Worm (Caenorhabditis elegans) whole organism, mixed stage, embryonic: Measurements from ENCODE around the gene T15B7.8.

Source experiments
- M03D4.4 ChIP-seq: sonication (generic microtip); optimal IDR thresholded peaks from 2 replicates; lab custom pipeline; 2017; ENCODE audit warnings: mild to moderate bottlenecking, missing genetic modification characterization, missing compliant biosample characterization
- bed-3 ChIP-seq: fragments of 200-800 bp; sonication (Bioruptor generic); optimal IDR thresholded peaks from 3 replicates; lab custom pipeline; 2018; ENCODE audit warnings: mild to moderate bottlenecking, missing genetic modification characterization, moderate library complexity, missing compliant biosample characterization
- blmp-1 ChIP-seq: fragments of 150-350 bp; optimal IDR thresholded peaks from 2 replicates; lab custom pipeline; 2014; ENCODE audit warnings: missing biosample characterization, missing genetic modification characterization
- ceh-39 ChIP-seq: fragments of 150-350 bp; optimal IDR thresholded peaks from 2 replicates; lab custom pipeline; 2014; ENCODE audit warnings: missing biosample characterization, missing genetic modification characterization
- ceh-43 ChIP-seq: fragments of 200-800 bp; sonication (Bioruptor generic); optimal IDR thresholded peaks from 2 replicates; lab custom pipeline; 2018; ENCODE audit warnings: mild to moderate bottlenecking, missing genetic modification characterization, moderate library complexity, missing compliant biosample characterization
- ceh-83 ChIP-seq: fragments of 200-800 bp; sonication (Bioruptor generic); optimal IDR thresholded peaks from 2 replicates; lab custom pipeline; 2018; ENCODE audit warnings: mild to moderate bottlenecking, missing genetic modification characterization, missing compliant biosample characterization
- ces-1 ChIP-seq: fragments of 150-350 bp; optimal IDR thresholded peaks from 2 replicates; lab custom pipeline; 2014; ENCODE audit warnings: missing biosample characterization, missing genetic modification reagents, missing genetic modification characterization
- cnd-1 ChIP-seq: fragments of 200-800 bp; sonication (Bioruptor generic); optimal IDR thresholded peaks from 2 replicates; lab custom pipeline; 2018; ENCODE audit warnings: mild to moderate bottlenecking, missing genetic modification characterization, missing compliant biosample characterization
- drap-1 ChIP-seq: fragments of 200-800 bp; sonication (Bioruptor generic); optimal IDR thresholded peaks from 3 replicates; lab custom pipeline; 2018; ENCODE audit warnings: mild to moderate bottlenecking, missing genetic modification characterization, missing compliant biosample characterization
- elt-3 ChIP-seq: fragments of 150-350 bp; optimal IDR thresholded peaks from 2 replicates; lab custom pipeline; 2014; ENCODE audit warnings: missing biosample characterization, missing genetic modification characterization
- flh-1 ChIP-seq: fragments of 200-800 bp; sonication (Bioruptor generic); optimal IDR thresholded peaks from 2 replicates; lab custom pipeline; 2018; ENCODE audit warnings: mild to moderate bottlenecking, missing genetic modification characterization, moderate library complexity, missing compliant biosample characterization
- ham-2 ChIP-seq: fragments of 200-800 bp; sonication (Bioruptor generic); optimal IDR thresholded peaks from 2 replicates; lab custom pipeline; 2018; ENCODE audit warnings: mild to moderate bottlenecking, missing genetic modification characterization, missing compliant biosample characterization
- hlh-1 ChIP-seq: fragments of 150-350 bp; optimal IDR thresholded peaks from 2 replicates; lab custom pipeline; 2014; ENCODE audit warnings: missing biosample characterization, missing genetic modification reagents, missing genetic modification characterization
- lin-13 ChIP-seq: fragments of 150-350 bp; optimal IDR thresholded peaks from 2 replicates; lab custom pipeline; 2014; ENCODE audit warnings: missing biosample characterization, missing genetic modification characterization
- lin-32 ChIP-seq: fragments of 200-800 bp; sonication (Bioruptor generic); optimal IDR thresholded peaks from 2 replicates; lab custom pipeline; 2018; ENCODE audit warnings: mild to moderate bottlenecking, missing genetic modification characterization, missing compliant biosample characterization
- lsy-2 ChIP-seq: fragments of 150-350 bp; optimal IDR thresholded peaks from 2 replicates; lab custom pipeline; 2014; ENCODE audit warnings: missing biosample characterization, missing genetic modification characterization
- mab-5 ChIP-seq: fragments of 150-350 bp; optimal IDR thresholded peaks from 2 replicates; lab custom pipeline; 2014; ENCODE audit warnings: missing biosample characterization, missing genetic modification characterization
- mls-2 ChIP-seq: sonication (generic microtip); optimal IDR thresholded peaks from 2 replicates; lab custom pipeline; 2016; ENCODE audit warnings: mild to moderate bottlenecking, missing genetic modification characterization, moderate library complexity, missing compliant biosample characterization
- nhr-2 ChIP-seq: fragments of 150-350 bp; optimal IDR thresholded peaks from 2 replicates; lab custom pipeline; 2014; ENCODE audit warnings: missing biosample characterization, missing genetic modification characterization
- nhr-237 ChIP-seq: fragments of 150-350 bp; optimal IDR thresholded peaks from 2 replicates; lab custom pipeline; 2014; ENCODE audit warnings: missing biosample characterization, missing genetic modification characterization
- nhr-28 ChIP-seq: fragments of 150-350 bp; optimal IDR thresholded peaks from 2 replicates; lab custom pipeline; 2014; ENCODE audit warnings: missing biosample characterization, missing genetic modification characterization
- nhr-76 ChIP-seq: sonication (generic microtip); optimal IDR thresholded peaks from 2 replicates; lab custom pipeline; 2017; ENCODE audit warnings: missing biosample characterization, missing genetic modification characterization
- pha-4 ChIP-seq: fragments of 150-350 bp; optimal IDR thresholded peaks from 2 replicates; lab custom pipeline; 2018; ENCODE audit warnings: missing biosample characterization, missing genetic modification reagents, missing genetic modification characterization
- snpc-4 ChIP-seq: fragments of 150-350 bp; optimal IDR thresholded peaks from 2 replicates; lab custom pipeline; 2014; ENCODE audit warnings: missing biosample characterization, missing genetic modification characterization
- sptf-1 ChIP-seq: sonication (generic microtip); optimal IDR thresholded peaks from 2 replicates; lab custom pipeline; 2017; ENCODE audit warnings: mild to moderate bottlenecking, missing genetic modification characterization, moderate library complexity, missing compliant biosample characterization
- tbx-8 ChIP-seq: fragments of 200-800 bp; sonication (Bioruptor generic); optimal IDR thresholded peaks from 2 replicates; lab custom pipeline; 2018; ENCODE audit warnings: mild to moderate bottlenecking, missing genetic modification characterization, moderate library complexity, missing compliant biosample characterization
- unc-39 ChIP-seq: fragments of 150-350 bp; optimal IDR thresholded peaks from 2 replicates; lab custom pipeline; 2014; ENCODE audit warnings: missing biosample characterization, missing genetic modification characterization
- unc-62 ChIP-seq: fragments of 150-350 bp; optimal IDR thresholded peaks from 2 replicates; lab custom pipeline; 2014; ENCODE audit warnings: missing biosample characterization, missing genetic modification reagents, missing genetic modification characterization
- zip-8 ChIP-seq: fragments of 150-350 bp; optimal IDR thresholded peaks from 2 replicates; lab custom pipeline; 2014; ENCODE audit warnings: missing biosample characterization, missing genetic modification characterization

T15B7.8 gene

ce11 chrV:6839008-6839407, 17.4 kb downstream of the T15B7.8 start, which contains the start of gene hpo-8:
Gene hpo-8, plus strand, starts transcription at chrV:6839289.
- TF ChIP-seq lin-32 (GFP tag; lab: Kevin White, UChicago) (no peak), unc-62 (GFP tag; lab: Kevin White, UChicago) (no peak), tbx-8 (no peak), blmp-1 (tag; lab: Kevin White, UChicago) (no peak), ceh-43 (GFP tag; lab: Kevin White, UChicago) (no peak), bed-3 (GFP tag; lab: Kevin White, UChicago) (no peak), nhr-237 (tag; lab: Kevin White, UChicago) (no peak)

- TF ChIP-seq lin-13 (tag; lab: Kevin White, UChicago) (no peak), flh-1 (GFP tag; lab: Kevin White, UChicago) (no peak), drap-1 (no peak), M03D4.4 (tag; lab: Kevin White, UChicago) (no peak)
These were observed 20.8 kb downstream of the T15B7.8 start, which contains the start of gene T15B7.1 for ce11 chrV:6842437-6842836. Gene T15B7.1, plus strand, starts transcription at chrV:6842737.

DNA sequence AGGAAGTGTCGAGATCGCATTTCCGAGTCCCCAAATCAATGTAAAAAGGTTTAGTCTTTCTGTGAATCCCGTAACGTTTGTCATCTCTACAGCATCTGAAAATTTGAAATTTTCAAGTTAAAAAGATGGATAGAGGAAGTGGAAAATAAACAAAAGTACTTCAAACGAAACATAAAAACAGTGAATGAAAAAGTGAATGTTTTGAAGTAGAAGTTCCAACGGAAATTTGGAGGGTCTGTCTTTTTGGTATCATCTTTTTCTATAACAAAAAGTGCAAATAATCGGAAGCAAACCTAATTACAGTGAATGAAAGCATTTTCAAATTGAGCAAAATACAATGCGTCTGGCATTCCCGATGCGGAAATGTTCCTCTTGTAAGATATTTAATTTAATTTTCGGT, 24.9 kb downstream of the T15B7.8 start, which contains the start of gene lgc-54:
Gene lgc-54 (minus strand): TSS at position 101 of the 400 bp plus-strand sequence.
- no peak for TF ChIP-seq mls-2 (tag; lab: Kevin White, UChicago)
- TF ChIP-seq zip-8, result no peak
- TF ChIP-seq unc-39 (tag; lab: Kevin White, UChicago), result no peak
- TF ChIP-seq ceh-39 (tag; lab: Kevin White, UChicago), result no peak
- no peak for TF ChIP-seq nhr-28 (tag; lab: Kevin White, UChicago)
- no peak for TF ChIP-seq M03D4.4 (tag; lab: Kevin White, UChicago)

DNA sequence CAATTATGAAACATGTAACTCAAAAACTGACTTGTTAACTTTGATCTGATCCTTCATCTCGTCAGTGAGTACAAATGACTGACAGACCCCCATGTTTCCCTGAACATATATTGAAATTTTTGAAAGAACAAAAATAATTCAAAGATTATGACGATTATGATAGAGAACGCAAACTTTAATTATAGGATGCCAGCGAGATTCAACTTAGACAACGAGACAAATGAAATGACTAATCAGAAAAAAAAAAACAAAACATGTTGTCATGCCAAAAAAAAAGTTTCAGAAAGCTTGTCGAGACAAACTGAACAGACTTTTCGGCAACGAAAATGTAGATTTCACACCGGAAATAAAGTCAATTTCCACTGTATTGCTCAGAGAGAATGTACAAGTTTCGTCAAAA, 33.1 kb downstream of the T15B7.8 start, which contains the start of gene gpa-10:
Gene gpa-10 (minus strand): TSS at position 101 of the 400 bp plus-strand sequence.
- TF ChIP-seq ham-2 (GFP tag; lab: Kevin White, UChicago), result no peak
- no peak for TF ChIP-seq flh-1 (GFP tag; lab: Kevin White, UChicago)
- no peak for TF ChIP-seq elt-3 (tag; lab: Kevin White, UChicago)
- no peak for TF ChIP-seq snpc-4 (tag; lab: Kevin White, UChicago)
- TF ChIP-seq nhr-76, result no peak
- no peak for TF ChIP-seq sptf-1
- no peak for TF ChIP-seq drap-1
- TF ChIP-seq ceh-83, result no peak
- TF ChIP-seq lin-32 (GFP tag; lab: Kevin White, UChicago), result no peak
- no peak for TF ChIP-seq pha-4 (tag; lab: Kevin White, UChicago)
- TF ChIP-seq nhr-2, result no peak
- no peak for TF ChIP-seq ceh-39 (tag; lab: Kevin White, UChicago)
- no peak for TF ChIP-seq cnd-1 (tag; lab: Kevin White, UChicago)
- no peak for TF ChIP-seq blmp-1 (tag; lab: Kevin White, UChicago)
- no peak for TF ChIP-seq mab-5 (tag; lab: Kevin White, UChicago)
- no peak for TF ChIP-seq M03D4.4 (tag; lab: Kevin White, UChicago)
- TF ChIP-seq nhr-237 (tag; lab: Kevin White, UChicago), result no peak
- TF ChIP-seq ces-1 (GFP tag; lab: Kevin White, UChicago), result no peak
- TF ChIP-seq unc-39 (tag; lab: Kevin White, UChicago), result no peak
- TF ChIP-seq, all 35 proteins: peak for 0

- TF ChIP-seq ham-2 (GFP tag; lab: Kevin White, UChicago), result no peak
These were observed 48.4 kb downstream of the T15B7.8 start, which contains the start of gene frpr-18 for ce11 chrV:6870004-6870403. Gene frpr-18, plus strand, starts transcription at chrV:6870304.

- TF ChIP-seq flh-1 (GFP tag; lab: Kevin White, UChicago) (no peak), mab-5 (tag; lab: Kevin White, UChicago) (no peak), unc-39 (tag; lab: Kevin White, UChicago) (no peak), hlh-1 (tag; lab: Kevin White, UChicago) (peak; percentile 65), nhr-237 (tag; lab: Kevin White, UChicago) (no peak), bed-3 (GFP tag; lab: Kevin White, UChicago) (no peak), mls-2 (tag; lab: Kevin White, UChicago) (no peak), lsy-2 (no peak), unc-62 (GFP tag; lab: Kevin White, UChicago) (peak; percentile 69)
These were observed 53.1 kb downstream of the T15B7.8 start for ce11 chrV:6874735-6875134.
